Fruit fly (Drosophila melanogaster) whole organism, embryonic: ENCODE data around the gene path.

Experiments used
- Awh ChIP-seq: fragments of 200-800 bp; sonication (Bioruptor generic); IDR thresholded peaks from 2 replicates; pipeline ENCODE4, ENCODE4 v1.3.6; 2022; ENCODE audit warnings: missing biosample characterization, missing genetic modification characterization
- CG10543 ChIP-seq: fragments of 200-800 bp; sonication (Bioruptor generic); optimal IDR thresholded peaks from 3 replicates; lab custom pipeline; 2017; ENCODE audit warnings: missing biosample characterization, mild to moderate bottlenecking, missing genetic modification characterization, moderate library complexity
- CG10979 ChIP-seq: fragments of 200-800 bp; sonication (Bioruptor generic); optimal IDR thresholded peaks from 2 replicates; lab custom pipeline; 2018; ENCODE audit warnings: missing biosample characterization, mild to moderate bottlenecking, missing genetic modification characterization, moderate library complexity
- CG11085 ChIP-seq: fragments of 200-800 bp; sonication (Bioruptor generic); IDR thresholded peaks from 2 replicates; pipeline ENCODE4 v1.3.6; 2022; ENCODE audit warnings: missing biosample characterization, missing genetic modification characterization
- CG11456 ChIP-seq: fragments of 200-800 bp; sonication (Bioruptor generic); IDR thresholded peaks from 3 replicates; pipeline ENCODE4 v1.3.6; 2022; ENCODE audit warnings: missing biosample characterization, missing genetic modification characterization
- CG12299 ChIP-seq: fragments of 200-800 bp; sonication (Bioruptor generic); optimal IDR thresholded peaks from 2 replicates; lab custom pipeline; 2018; ENCODE audit warnings: missing biosample characterization, mild to moderate bottlenecking, missing genetic modification characterization
- CG13296 ChIP-seq: fragments of 200-800 bp; sonication (Bioruptor generic); optimal IDR thresholded peaks from 3 replicates; lab custom pipeline; 2018; ENCODE audit warnings: missing biosample characterization, mild to moderate bottlenecking, missing genetic modification characterization
- CG13894 ChIP-seq: fragments of 200-800 bp; sonication (Bioruptor generic); optimal IDR thresholded peaks from 3 replicates; lab custom pipeline; 2018; ENCODE audit warnings: missing biosample characterization, mild to moderate bottlenecking, missing genetic modification characterization, moderate library complexity
- CG14667 ChIP-seq: fragments of 200-800 bp; sonication (Bioruptor generic); IDR thresholded peaks from 2 replicates; pipeline ENCODE4 v1.3.6; 2022; ENCODE audit warnings: missing biosample characterization, missing genetic modification characterization
- CG14860 ChIP-seq: fragments of 200-800 bp; sonication (Bioruptor generic); IDR thresholded peaks from 3 replicates; pipeline ENCODE4 v1.3.6; 2022; ENCODE audit warnings: missing biosample characterization, missing genetic modification characterization; ENCODE audit not compliant: partially characterized antibody
- CG1647 ChIP-seq: fragments of 200-800 bp; sonication (Bioruptor generic); optimal IDR thresholded peaks from 3 replicates; lab custom pipeline; 2016; ENCODE audit warnings: missing biosample characterization, missing genetic modification characterization
- CG16813 ChIP-seq: fragments of 200-800 bp; sonication (Bioruptor generic); IDR thresholded peaks from 3 replicates; pipeline ENCODE4 v1.3.6; 2022; ENCODE audit warnings: missing biosample characterization, missing genetic modification characterization; ENCODE audit not compliant: partially characterized antibody
- CG18011 ChIP-seq: fragments of 200-800 bp; sonication (Bioruptor generic); optimal IDR thresholded peaks from 2 replicates; lab custom pipeline; 2017; ENCODE audit warnings: missing biosample characterization, missing genetic modification characterization, mild to moderate bottlenecking, moderate library complexity, missing genotype
- CG18476 ChIP-seq: fragments of 200-800 bp; sonication (Bioruptor generic); optimal IDR thresholded peaks from 2 replicates; lab custom pipeline; 2016; ENCODE audit warnings: missing biosample characterization, mild to moderate bottlenecking, missing genetic modification characterization
- CG32767 ChIP-seq: fragments of 200-800 bp; sonication (Bioruptor generic); IDR thresholded peaks from 2 replicates; pipeline ENCODE4 v1.3.6; 2022; ENCODE audit warnings: missing biosample characterization, missing genetic modification characterization
- CG33213 ChIP-seq: fragments of 200-800 bp; sonication (Bioruptor generic); optimal IDR thresholded peaks from 3 replicates; lab custom pipeline; 2016; ENCODE audit warnings: missing biosample characterization, missing genetic modification characterization
- CG34376 ChIP-seq: fragments of 200-800 bp; sonication (Bioruptor generic); optimal IDR thresholded peaks from 2 replicates; lab custom pipeline; 2018; ENCODE audit warnings: missing biosample characterization, mild to moderate bottlenecking, missing genetic modification characterization
- CG4360 ChIP-seq: fragments of 200-800 bp; sonication (Bioruptor generic); IDR thresholded peaks from 2 replicates; pipeline ENCODE4 v1.3.6; 2022; ENCODE audit warnings: missing biosample characterization, missing genetic modification characterization
- CG4617 ChIP-seq: fragments of 200-800 bp; sonication (Bioruptor generic); optimal IDR thresholded peaks from 3 replicates; lab custom pipeline; 2016; ENCODE audit warnings: missing biosample characterization, missing genetic modification characterization, borderline replicate concordance
- CG6689 ChIP-seq: fragments of 200-800 bp; sonication (Bioruptor generic); IDR thresholded peaks from 2 replicates; pipeline ENCODE4 v1.3.6; 2022; ENCODE audit warnings: missing biosample characterization, missing genetic modification characterization
- CG6813 ChIP-seq: fragments of 200-800 bp; sonication (Bioruptor generic); optimal IDR thresholded peaks from 2 replicates; lab custom pipeline; 2017; ENCODE audit warnings: missing biosample characterization, missing genetic modification characterization, mild to moderate bottlenecking, moderate library complexity, missing genetic modification reagents
- CG7271 ChIP-seq: fragments of 200-800 bp; sonication (Bioruptor generic); optimal IDR thresholded peaks from 2 replicates; lab custom pipeline; 2018; ENCODE audit warnings: missing biosample characterization, mild to moderate bottlenecking, missing genetic modification characterization, moderate library complexity
- CG7372 ChIP-seq: fragments of 200-800 bp; sonication (Bioruptor generic); IDR thresholded peaks from 2 replicates; pipeline ENCODE4 v1.3.6; 2022; ENCODE audit warnings: missing biosample characterization, missing genetic modification characterization
- CG7963 ChIP-seq: fragments of 200-800 bp; sonication (Bioruptor generic); IDR thresholded peaks from 3 replicates; pipeline ENCODE4 v1.3.6; 2022; ENCODE audit warnings: missing biosample characterization, missing genetic modification characterization; ENCODE audit not compliant: partially characterized antibody
- CG8089 ChIP-seq: fragments of 200-800 bp; sonication (Bioruptor generic); optimal IDR thresholded peaks from 3 replicates; lab custom pipeline; 2016; ENCODE audit warnings: missing biosample characterization, missing genetic modification characterization
- CG9727 ChIP-seq: fragments of 200-800 bp; sonication (Bioruptor generic); optimal IDR thresholded peaks from 3 replicates; lab custom pipeline; 2017; ENCODE audit warnings: missing biosample characterization, mild to moderate bottlenecking, missing genetic modification characterization
- Dad ChIP-seq: fragments of 200-800 bp; sonication (Bioruptor generic); optimal IDR thresholded peaks from 3 replicates; lab custom pipeline; 2016; ENCODE audit warnings: missing biosample characterization, missing genetic modification characterization
- Deaf1 ChIP-seq: fragments of 200-800 bp; optimal IDR thresholded peaks from 3 replicates; lab custom pipeline; 2019; ENCODE audit warnings: missing biosample characterization, mild to moderate bottlenecking, missing genetic modification characterization, moderate library complexity
- Doc2 ChIP-seq: fragments of 200-800 bp; sonication (Bioruptor generic); IDR thresholded peaks from 2 replicates; pipeline ENCODE4 v1.3.6; 2022; ENCODE audit warnings: missing biosample characterization, missing genetic modification characterization
- H15 ChIP-seq: fragments of 200-800 bp; sonication (Bioruptor generic); IDR thresholded peaks from 3 replicates; pipeline ENCODE4 v1.3.6; 2022; ENCODE audit warnings: missing biosample characterization, missing genetic modification characterization
- HLH3B ChIP-seq: fragments of 200-800 bp; sonication (Bioruptor generic); IDR thresholded peaks from 2 replicates; pipeline ENCODE4 v1.3.6; 2022; ENCODE audit warnings: missing biosample characterization, missing genetic modification characterization
- MTF-1 ChIP-seq: fragments of 200-800 bp; sonication (Bioruptor generic); optimal IDR thresholded peaks from 2 replicates; lab custom pipeline; 2018; ENCODE audit warnings: missing biosample characterization, mild to moderate bottlenecking, missing genetic modification characterization, borderline replicate concordance
- Max ChIP-seq: fragments of 200-800 bp; sonication (Bioruptor generic); optimal IDR thresholded peaks from 2 replicates; lab custom pipeline; 2016; ENCODE audit warnings: missing biosample characterization, mild to moderate bottlenecking, missing genetic modification characterization
- NK7.1 ChIP-seq: fragments of 200-800 bp; sonication (Bioruptor generic); optimal IDR thresholded peaks from 3 replicates; lab custom pipeline; 2016; ENCODE audit warnings: missing biosample characterization, missing genetic modification characterization
- Side ChIP-seq: fragments of 200-800 bp; sonication (Bioruptor generic); optimal IDR thresholded peaks from 2 replicates; lab custom pipeline; 2016; ENCODE audit warnings: missing biosample characterization, missing genetic modification characterization
- Six4 ChIP-seq: fragments of 200-800 bp; sonication (Bioruptor generic); optimal IDR thresholded peaks from 2 replicates; lab custom pipeline; 2016; ENCODE audit warnings: missing biosample characterization, missing genetic modification characterization
- Taf1 ChIP-seq: fragments of 200-800 bp; sonication (Bioruptor generic); IDR thresholded peaks from 2 replicates; pipeline ENCODE4 v1.3.6; 2022; ENCODE audit warnings: missing biosample characterization, missing genetic modification characterization
- abd-A ChIP-seq: fragments of 200-800 bp; sonication (Bioruptor generic); optimal IDR thresholded peaks from 3 replicates; lab custom pipeline; 2019; ENCODE audit warnings: missing biosample characterization, mild to moderate bottlenecking, missing genetic modification characterization, moderate library complexity
- aop ChIP-seq: fragments of 200-800 bp; sonication (Bioruptor generic); IDR thresholded peaks from 2 replicates; pipeline ENCODE4 v1.3.6; 2022; ENCODE audit warnings: missing biosample characterization, missing genetic modification characterization
- br ChIP-seq: fragments of >200 bp; optimal IDR thresholded peaks from 2 replicates; lab custom pipeline; 2017
- chinmo ChIP-seq: fragments of 200-800 bp; sonication (Bioruptor generic); IDR thresholded peaks from 4 replicates; pipeline ENCODE4 v1.3.6; 2022; ENCODE audit warnings: missing biosample characterization, missing genetic modification characterization; ENCODE audit not compliant: partially characterized antibody
- dmrt99B ChIP-seq: fragments of 200-800 bp; sonication (Bioruptor generic); optimal IDR thresholded peaks from 2 replicates; lab custom pipeline; 2018; ENCODE audit warnings: missing biosample characterization, mild to moderate bottlenecking, missing genetic modification characterization, moderate library complexity
- dysf ChIP-seq: fragments of 200-800 bp; sonication (Bioruptor generic); IDR thresholded peaks from 3 replicates; pipeline ENCODE4 v1.3.6; 2022; ENCODE audit warnings: missing biosample characterization, missing genetic modification characterization
- jing ChIP-seq: fragments of 200-800 bp; sonication (Bioruptor generic); optimal IDR thresholded peaks from 2 replicates; lab custom pipeline; 2018; ENCODE audit warnings: missing biosample characterization, mild to moderate bottlenecking, missing genetic modification characterization
- pum ChIP-seq: fragments of 200-800 bp; sonication (Bioruptor generic); optimal IDR thresholded peaks from 2 replicates; lab custom pipeline; 2016; ENCODE audit warnings: missing biosample characterization, missing genetic modification characterization
- ro ChIP-seq: fragments of 200-800 bp; sonication (Bioruptor generic); IDR thresholded peaks from 2 replicates; pipeline ENCODE4 v1.3.6; 2022; ENCODE audit warnings: missing biosample characterization, missing genetic modification characterization
- row ChIP-seq: fragments of 200-800 bp; sonication (Bioruptor generic); IDR thresholded peaks from 3 replicates; pipeline ENCODE4 v1.3.6; 2022; ENCODE audit warnings: missing biosample characterization, missing genetic modification characterization
- sens-2 ChIP-seq: fragments of 200-800 bp; sonication (Bioruptor generic); IDR thresholded peaks from 2 replicates; pipeline ENCODE4 v1.3.6; 2022; ENCODE audit warnings: missing biosample characterization, missing genetic modification characterization
- wor ChIP-seq: fragments of 200-800 bp; sonication (Bioruptor generic); IDR thresholded peaks from 2 replicates; pipeline ENCODE4 v1.3.6; 2022; ENCODE audit warnings: missing biosample characterization, missing genetic modification characterization
- z ChIP-seq: fragments of 200-800 bp; sonication (Bioruptor generic); IDR thresholded peaks from 3 replicates; pipeline ENCODE4 v1.3.6; 2022; ENCODE audit warnings: missing biosample characterization, missing genetic modification characterization

The path gene

dm6 chr3L:9451522-9452118, 53.5 kb downstream of the path start, which contains the start of the genes CG3448 and ghi (continued):
- peak; percentile 76 for TF ChIP-seq CG13296 (GFP tag; lab: Kevin White, UChicago)
- TF ChIP-seq dmrt99B (tag; lab: Kevin White, UChicago), result peak; percentile 69
- TF ChIP-seq pum, result peak; percentile 11
- TF ChIP-seq Max (GFP tag; lab: Kevin White, UChicago), result peak; percentile 68
- peak; percentile 25 for TF ChIP-seq Deaf1 (tag; lab: Kevin White, UChicago)
- peak; percentile 73 for TF ChIP-seq CG18476
- TF ChIP-seq CG7372 (GFP tag; lab: Robert Waterston, UW), result peak; percentile 68
- TF ChIP-seq Doc2 (GFP tag; lab: Robert Waterston, UW), result no peak
- peak; percentile 72 for TF ChIP-seq Awh (GFP tag; lab: Robert Waterston, UW)
- TF ChIP-seq CG33213 (GFP tag; lab: Kevin White, UChicago), result peak; percentile 6
- TF ChIP-seq CG6813 (GFP tag; lab: Kevin White, UChicago), result no peak
- TF ChIP-seq CG8089 (GFP tag; lab: Kevin White, UChicago), result no peak
- TF ChIP-seq HLH3B (GFP tag; lab: Robert Waterston, UW), result no peak
- TF ChIP-seq CG9727 (GFP tag; lab: Kevin White, UChicago), result peak; percentile 35
- no peak for TF ChIP-seq Dad (GFP tag; lab: Kevin White, UChicago)
- peak; percentile 8 for TF ChIP-seq CG12299 (tag; lab: Kevin White, UChicago)
- TF ChIP-seq CG7271, result peak; percentile 36
- no peak for TF ChIP-seq MTF-1 (GFP tag; lab: Kevin White, UChicago)
- peak; percentile 27; the same call in 1 of the 2 replicates for TF ChIP-seq Taf1
- TF ChIP-seq CG32767 (GFP tag; lab: Robert Waterston, UW), result no peak
- TF ChIP-seq CG1647 (GFP tag; lab: Kevin White, UChicago), result no peak
- peak; percentile 74 for TF ChIP-seq CG6689 (GFP tag; lab: Robert Waterston, UW)
- TF ChIP-seq CG14667 (GFP tag; lab: Robert Waterston, UW), result no peak
- no peak for TF ChIP-seq ro (GFP tag; lab: Robert Waterston, UW)
- TF ChIP-seq sens-2 (GFP tag; lab: Robert Waterston, UW), result no peak
- TF ChIP-seq CG14860 (GFP tag; lab: Robert Waterston, UW), result peak; percentile 45; the same call in 1 of the 3 replicates
- TF ChIP-seq CG7963, result peak; percentile 69
- TF ChIP-seq aop (GFP tag; lab: Robert Waterston, UW), result no peak
- TF ChIP-seq CG4360, result no peak
- no peak for TF ChIP-seq jing (GFP tag; lab: Kevin White, UChicago)
- no peak for TF ChIP-seq br (lab: Kevin White, UChicago)
- peak; percentile 72 for TF ChIP-seq CG16813 (GFP tag; lab: Robert Waterston, UW)
- TF ChIP-seq H15 (GFP tag; lab: Robert Waterston, UW), result peak; percentile 55; the same call in 1 of the 3 replicates
- TF ChIP-seq CG4617 (GFP tag; lab: Kevin White, UChicago), result peak; percentile 50
- TF ChIP-seq CG18011 (GFP tag; lab: Kevin White, UChicago), result peak; percentile 46
- TF ChIP-seq dysf (GFP tag; lab: Robert Waterston, UW), result peak; percentile 65; the same call in 2 of the 3 replicates
- TF ChIP-seq z (GFP tag; lab: Robert Waterston, UW), result no peak
- peak; percentile 39 for TF ChIP-seq CG10979
- TF ChIP-seq CG11085 (GFP tag; lab: Robert Waterston, UW), result peak; percentile 19; the same call in 1 of the 2 replicates
- TF ChIP-seq Side (GFP tag; lab: Kevin White, UChicago), result peak; percentile 26
- peak; percentile 53 for TF ChIP-seq CG10543 (GFP tag; lab: Kevin White, UChicago)
- TF ChIP-seq Six4 (GFP tag; lab: Kevin White, UChicago), result peak; percentile 24
- peak; percentile 80; the same call in 3 of the 4 replicates for TF ChIP-seq chinmo (GFP tag; lab: Robert Waterston, UW)
- TF ChIP-seq CG13894, result peak; percentile 78
- TF ChIP-seq wor (GFP tag; lab: Robert Waterston, UW), result no peak
- TF ChIP-seq NK7.1 (GFP tag; lab: Kevin White, UChicago), result no peak
- TF ChIP-seq CG34376 (GFP tag; lab: Kevin White, UChicago), result peak; percentile 61
- TF ChIP-seq row, result peak; percentile 57; the same call in 2 of the 3 replicates
- peak; percentile 87 for TF ChIP-seq abd-A (tag; lab: Kevin White, UChicago)
- peak; percentile 58; the same call in 1 of the 3 replicates for TF ChIP-seq CG11456 (GFP tag; lab: Robert Waterston, UW)
